Fruit fly (Drosophila melanogaster) whole organism, prepupa: ENCODE results near the gene CG34135.
A peak's percentile ranks its signal among the peaks of the same experiment; 100 is the strongest.

Experiments used
- Blimp-1 ChIP-seq: fragments of 200-800 bp; sonication (Bioruptor generic); optimal IDR thresholded peaks from 3 replicates; lab custom pipeline; 2017; ENCODE audit warnings: missing biosample characterization, missing genetic modification characterization, mild to moderate bottlenecking, moderate library complexity, missing genetic modification reagents
- CG10631 ChIP-seq: fragments of 200-800 bp; sonication (Bioruptor generic); optimal IDR thresholded peaks from 2 replicates; lab custom pipeline; 2016; ENCODE audit warnings: missing biosample characterization, missing genetic modification characterization
- CG10669 ChIP-seq: fragments of 200-800 bp; sonication (Bioruptor generic); optimal IDR thresholded peaks from 3 replicates; lab custom pipeline; 2018; ENCODE audit warnings: missing biosample characterization, mild to moderate bottlenecking, missing genetic modification characterization, moderate library complexity
- CG11294 ChIP-seq: fragments of 200-800 bp; sonication (Bioruptor generic); IDR thresholded peaks from 2 replicates; pipeline ENCODE4 v1.3.6; 2022; ENCODE audit warnings: missing biosample characterization, missing genetic modification characterization
- CG11762 ChIP-seq: fragments of 200-800 bp; sonication (Bioruptor generic); optimal IDR thresholded peaks from 3 replicates; lab custom pipeline; 2016; ENCODE audit warnings: missing biosample characterization, missing genetic modification characterization; ENCODE audit not compliant: insufficient read depth
- CG11902 ChIP-seq: fragments of 200-800 bp; sonication (Bioruptor generic); optimal IDR thresholded peaks from 3 replicates; lab custom pipeline; 2016; ENCODE audit warnings: missing biosample characterization, missing genetic modification characterization
- CG15336 ChIP-seq: fragments of 200-800 bp; sonication (Bioruptor generic); IDR thresholded peaks from 2 replicates; pipeline ENCODE4 v1.3.6; 2022; ENCODE audit warnings: missing biosample characterization, missing genetic modification characterization
- CG16779 ChIP-seq: fragments of 200-800 bp; sonication (Bioruptor generic); optimal IDR thresholded peaks from 3 replicates; lab custom pipeline; 2017; ENCODE audit warnings: missing biosample characterization, mild to moderate bottlenecking, missing genetic modification characterization
- CG3032 ChIP-seq: fragments of 200-800 bp; optimal IDR thresholded peaks from 2 replicates; lab custom pipeline; 2019; ENCODE audit warnings: missing biosample characterization, mild to moderate bottlenecking, missing genetic modification characterization, moderate library complexity
- CG31627 ChIP-seq: fragments of 200-800 bp; sonication (Bioruptor generic); optimal IDR thresholded peaks from 3 replicates; lab custom pipeline; 2016; ENCODE audit warnings: missing biosample characterization, missing genetic modification characterization
- CG32006 ChIP-seq: fragments of 200-800 bp; sonication (Bioruptor generic); optimal IDR thresholded peaks from 3 replicates; lab custom pipeline; 2017; ENCODE audit warnings: missing biosample characterization, mild to moderate bottlenecking, missing genetic modification characterization
- CG34406 ChIP-seq: fragments of 200-800 bp; sonication (Bioruptor generic); optimal IDR thresholded peaks from 3 replicates; lab custom pipeline; 2016; ENCODE audit warnings: missing biosample characterization, missing genetic modification characterization
- CG4318 ChIP-seq: fragments of 200-800 bp; sonication (Bioruptor generic); optimal IDR thresholded peaks from 3 replicates; lab custom pipeline; 2017; ENCODE audit warnings: missing biosample characterization, mild to moderate bottlenecking, missing genetic modification characterization
- CG6276 ChIP-seq: fragments of 200-800 bp; sonication (Bioruptor generic); optimal IDR thresholded peaks from 2 replicates; lab custom pipeline; 2017; ENCODE audit warnings: missing biosample characterization, mild to moderate bottlenecking, missing genetic modification characterization
- CG6808 ChIP-seq: fragments of 200-800 bp; sonication (Bioruptor generic); optimal IDR thresholded peaks from 3 replicates; lab custom pipeline; 2017; ENCODE audit warnings: missing biosample characterization, missing genetic modification characterization, mild to moderate bottlenecking, moderate library complexity, missing genetic modification reagents
- CG6854 ChIP-seq: fragments of 200-800 bp; sonication (Bioruptor generic); optimal IDR thresholded peaks from 2 replicates; lab custom pipeline; 2017; ENCODE audit warnings: missing biosample characterization, mild to moderate bottlenecking, missing genetic modification characterization
- CG8119 ChIP-seq: fragments of 200-800 bp; sonication (Bioruptor generic); IDR thresholded peaks from 3 replicates; pipeline ENCODE4 v1.3.6; 2022; ENCODE audit warnings: missing biosample characterization, missing genetic modification characterization
- CG8319 ChIP-seq: fragments of 200-800 bp; sonication (Bioruptor generic); optimal IDR thresholded peaks from 3 replicates; lab custom pipeline; 2016; ENCODE audit warnings: missing biosample characterization, missing genetic modification characterization
- Eip75B ChIP-seq: fragments of 200-800 bp; sonication (Bioruptor generic); optimal IDR thresholded peaks from 3 replicates; lab custom pipeline; 2016; ENCODE audit warnings: missing biosample characterization, missing genetic modification characterization
- Eip78C ChIP-seq: fragments of 200-800 bp; sonication (Bioruptor generic); peaks from one replicate; lab custom pipeline; 2016; ENCODE audit warnings: missing biosample characterization, missing genetic modification characterization
- Ets21C ChIP-seq: fragments of 200-800 bp; sonication (Bioruptor generic); optimal IDR thresholded peaks from 3 replicates; lab custom pipeline; 2016; ENCODE audit warnings: missing biosample characterization, missing genetic modification characterization
- Gug ChIP-seq: fragments of 200-800 bp; sonication (Bioruptor generic); IDR thresholded peaks from 2 replicates; pipeline ENCODE4 v1.3.6; 2022; ENCODE audit warnings: missing biosample characterization, missing genetic modification characterization
- Hr38 ChIP-seq: sonication (Bioruptor generic); optimal IDR thresholded peaks from 2 replicates; lab custom pipeline; 2016; ENCODE audit warnings: missing biosample characterization, missing genetic modification characterization
- Hr39 ChIP-seq: fragments of 200-800 bp; sonication (Bioruptor generic); optimal IDR thresholded peaks from 2 replicates; lab custom pipeline; 2016; ENCODE audit warnings: missing biosample characterization, missing genetic modification characterization
- Hr4 ChIP-seq: fragments of 200-800 bp; sonication (Bioruptor generic); optimal IDR thresholded peaks from 3 replicates; lab custom pipeline; 2016; ENCODE audit warnings: missing biosample characterization, missing genetic modification characterization
- Lpt ChIP-seq: fragments of 200-800 bp; sonication (Bioruptor generic); optimal IDR thresholded peaks from 3 replicates; lab custom pipeline; 2016; ENCODE audit warnings: missing biosample characterization, missing genetic modification characterization
- Met ChIP-seq: fragments of 200-800 bp; sonication (Bioruptor generic); optimal IDR thresholded peaks from 3 replicates; lab custom pipeline; 2016; ENCODE audit warnings: missing biosample characterization, missing genetic modification characterization
- OdsH ChIP-seq: fragments of 200-800 bp; sonication (Bioruptor generic); optimal IDR thresholded peaks from 3 replicates; lab custom pipeline; 2016; ENCODE audit warnings: missing biosample characterization, missing genetic modification characterization
- Smox ChIP-seq: fragments of 200-800 bp; sonication (Bioruptor generic); optimal IDR thresholded peaks from 3 replicates; lab custom pipeline; 2016; ENCODE audit warnings: missing biosample characterization, missing genetic modification characterization
- Sox102F ChIP-seq: fragments of 200-800 bp; sonication (Bioruptor generic); optimal IDR thresholded peaks from 2 replicates; lab custom pipeline; 2016; ENCODE audit warnings: missing biosample characterization, mild to moderate bottlenecking, missing genetic modification characterization
- Sox14 ChIP-seq: fragments of 200-800 bp; sonication (Bioruptor generic); optimal IDR thresholded peaks from 3 replicates; lab custom pipeline; 2016; ENCODE audit warnings: missing biosample characterization, missing genetic modification characterization
- achi ChIP-seq: fragments of 200-800 bp; sonication (Bioruptor generic); optimal IDR thresholded peaks from 3 replicates; lab custom pipeline; 2016; ENCODE audit warnings: missing biosample characterization, missing genetic modification characterization
- acj6 ChIP-seq: fragments of 200-800 bp; sonication (Bioruptor generic); optimal IDR thresholded peaks from 3 replicates; lab custom pipeline; 2016; ENCODE audit warnings: missing biosample characterization, missing genetic modification characterization
- cyc ChIP-seq: fragments of 200-800 bp; sonication (Bioruptor generic); optimal IDR thresholded peaks from 3 replicates; lab custom pipeline; 2016; ENCODE audit warnings: missing biosample characterization, missing genetic modification characterization
- dac ChIP-seq: fragments of 200-800 bp; sonication (Bioruptor generic); optimal IDR thresholded peaks from 2 replicates; lab custom pipeline; 2017; ENCODE audit warnings: missing biosample characterization, mild to moderate bottlenecking, missing genetic modification characterization
- dsx ChIP-seq: fragments of 200-800 bp; optimal IDR thresholded peaks from 3 replicates; lab custom pipeline; 2019; ENCODE audit warnings: missing biosample characterization, mild to moderate bottlenecking, missing genetic modification characterization, moderate library complexity; ENCODE audit not compliant: poor library complexity, severe bottlenecking
- eg ChIP-seq: fragments of 200-800 bp; sonication (Bioruptor generic); IDR thresholded peaks from 3 replicates; pipeline ENCODE4 v1.3.6; 2022; ENCODE audit warnings: missing biosample characterization, missing genetic modification characterization
- esn ChIP-seq: fragments of 200-800 bp; sonication (Bioruptor generic); optimal IDR thresholded peaks from 2 replicates; lab custom pipeline; 2016; ENCODE audit warnings: missing biosample characterization, mild to moderate bottlenecking, missing genetic modification characterization, moderate library complexity
- fd85E ChIP-seq: fragments of 200-800 bp; sonication (Bioruptor generic); optimal IDR thresholded peaks from 3 replicates; lab custom pipeline; 2016; ENCODE audit warnings: missing biosample characterization, missing genetic modification characterization
- fkh ChIP-seq: fragments of 200-800 bp; sonication (Bioruptor generic); optimal IDR thresholded peaks from 3 replicates; lab custom pipeline; 2017; ENCODE audit warnings: missing biosample characterization, mild to moderate bottlenecking, missing genetic modification characterization, moderate library complexity
- lz ChIP-seq: fragments of 200-800 bp; sonication (Bioruptor generic); optimal IDR thresholded peaks from 3 replicates; lab custom pipeline; 2016; ENCODE audit warnings: missing biosample characterization, missing genetic modification characterization
- net ChIP-seq: fragments of 200-800 bp; sonication (Bioruptor generic); optimal IDR thresholded peaks from 3 replicates; lab custom pipeline; 2016; ENCODE audit warnings: missing biosample characterization, missing genetic modification characterization
- pdm3 ChIP-seq: fragments of 200-800 bp; sonication (Bioruptor generic); optimal IDR thresholded peaks from 3 replicates; lab custom pipeline; 2016; ENCODE audit warnings: missing biosample characterization, missing genetic modification characterization
- salr ChIP-seq, 2 experiments: fragments of 200-800 bp; sonication (Bioruptor generic); optimal IDR thresholded peaks; 3 replicates each; lab custom pipeline; 2016 to 2018; ENCODE audit warnings: missing biosample characterization in 2 of 2, missing genetic modification characterization in 2 of 2, mild to moderate bottlenecking in 1 of 2
- spab ChIP-seq: fragments of 200-800 bp; sonication (Bioruptor generic); optimal IDR thresholded peaks from 2 replicates; lab custom pipeline; 2017; ENCODE audit warnings: missing biosample characterization, mild to moderate bottlenecking, missing genetic modification characterization, missing genetic modification reagents
- ss ChIP-seq, 2 experiments: fragments of 200-800 bp; sonication (Bioruptor generic); optimal IDR thresholded peaks; 2 replicates in 1 of 2; 3 replicates in 1 of 2; lab custom pipeline; 2017 to 2018; ENCODE audit warnings: mild to moderate bottlenecking in 2 of 2, missing biosample characterization in 2 of 2, missing genetic modification characterization in 2 of 2, moderate library complexity in 1 of 2
- svp ChIP-seq: fragments of 200-800 bp; sonication (Bioruptor generic); peaks from one replicate; lab custom pipeline; 2016; ENCODE audit warnings: missing biosample characterization, missing genetic modification characterization
- vri ChIP-seq: fragments of 200-800 bp; sonication (Bioruptor generic); optimal IDR thresholded peaks from 3 replicates; lab custom pipeline; 2016; ENCODE audit warnings: missing biosample characterization, mild to moderate bottlenecking, missing genetic modification characterization

Gene CG34135

dm6 chr3R:8716551-8716879, 51.5 kb downstream of the CG34135 start (continued):
- TF ChIP-seq CG4318 (GFP tag; lab: Kevin White, UChicago): no peak
- TF ChIP-seq salr (GFP tag; optimal IDR thresholded peaks at IDR 0.05; lab: Kevin White, UChicago): no peak
- peak; percentile 48; the same call in 1 of the 2 replicates for TF ChIP-seq CG15336
- TF ChIP-seq Eip75B (GFP tag; lab: Kevin White, UChicago): no peak
- peak; percentile 15 for TF ChIP-seq CG34406 (GFP tag; lab: Kevin White, UChicago)
- no peak for TF ChIP-seq Hr4 (GFP tag; lab: Kevin White, UChicago)
- no peak for TF ChIP-seq CG6276 (GFP tag; lab: Kevin White, UChicago)
- TF ChIP-seq cyc: no peak
- no peak for TF ChIP-seq CG11902
- TF ChIP-seq CG11762 (GFP tag; lab: Kevin White, UChicago): no peak
- no peak for TF ChIP-seq Hr39 (GFP tag; lab: Kevin White, UChicago)
- TF ChIP-seq Eip78C (GFP tag; lab: Kevin White, UChicago): peak; percentile 43
- peak; percentile 10 for TF ChIP-seq acj6
- TF ChIP-seq lz: no peak
- no peak for TF ChIP-seq svp (GFP tag; lab: Kevin White, UChicago)
- no peak for TF ChIP-seq pdm3 (GFP tag; lab: Kevin White, UChicago)
- no peak for TF ChIP-seq achi (GFP tag; lab: Kevin White, UChicago)
- TF ChIP-seq CG32006 (GFP tag; lab: Kevin White, UChicago): no peak
- TF ChIP-seq Gug (GFP tag; lab: Robert Waterston, UW): no peak
- TF ChIP-seq CG8319: no peak

dm6 chr3R:8715851-8716550, 52.0 kb downstream of the CG34135 start, which contains the start of gene TMEM216:
TMEM216 (plus strand) TSS chr3R:8716243.
- TF ChIP-seq ss (GFP tag; optimal IDR thresholded peaks at IDR 0.05; lab: Kevin White, UChicago) (peak in 1 of 2 experiments; percentile 61), CG15336 (no peak), spab (GFP tag; lab: Kevin White, UChicago) (no peak), fd85E (GFP tag; lab: Kevin White, UChicago) (no peak), CG4318 (GFP tag; lab: Kevin White, UChicago) (no peak), CG6854 (peak; percentile 27), cyc (no peak), eg (no peak), achi (GFP tag; lab: Kevin White, UChicago) (no peak), Sox14 (GFP tag; lab: Kevin White, UChicago) (peak; percentile 20), Eip78C (GFP tag; lab: Kevin White, UChicago) (peak; percentile 69), CG3032 (no peak), CG10631 (no peak), Hr38 (no peak), Lpt (GFP tag; lab: Kevin White, UChicago) (no peak), Sox102F (GFP tag; lab: Kevin White, UChicago) (no peak), Blimp-1 (GFP tag; lab: Kevin White, UChicago) (no peak), svp (GFP tag; lab: Kevin White, UChicago) (no peak), CG31627 (GFP tag; lab: Kevin White, UChicago) (no peak), CG8319 (no peak), Eip75B (GFP tag; lab: Kevin White, UChicago) (peak; percentile 23), CG11294 (no peak), net (GFP tag; lab: Kevin White, UChicago) (peak; percentile 7), CG6808 (GFP tag; lab: Kevin White, UChicago) (peak; percentile 37), fkh (peak; percentile 9), CG32006 (GFP tag; lab: Kevin White, UChicago) (no peak), OdsH (GFP tag; lab: Kevin White, UChicago) (no peak), esn (GFP tag; lab: Kevin White, UChicago) (no peak), Met (GFP tag; lab: Kevin White, UChicago) (no peak), dsx (GFP tag; lab: Kevin White, UChicago) (no peak), dac (no peak), Ets21C (no peak), CG34406 (GFP tag; lab: Kevin White, UChicago) (no peak), CG16779 (tag; lab: Kevin White, UChicago) (no peak), CG8119 (GFP tag; lab: Robert Waterston, UW) (no peak), CG10669 (no peak), vri (GFP tag; lab: Kevin White, UChicago) (peak; percentile 65), Smox (no peak), pdm3 (GFP tag; lab: Kevin White, UChicago) (no peak), CG6276 (GFP tag; lab: Kevin White, UChicago) (peak; percentile 66)
